Worm (Caenorhabditis elegans): Measurements from ENCODE around the gene B0353.1.

B0353.1 gene

DNA sequence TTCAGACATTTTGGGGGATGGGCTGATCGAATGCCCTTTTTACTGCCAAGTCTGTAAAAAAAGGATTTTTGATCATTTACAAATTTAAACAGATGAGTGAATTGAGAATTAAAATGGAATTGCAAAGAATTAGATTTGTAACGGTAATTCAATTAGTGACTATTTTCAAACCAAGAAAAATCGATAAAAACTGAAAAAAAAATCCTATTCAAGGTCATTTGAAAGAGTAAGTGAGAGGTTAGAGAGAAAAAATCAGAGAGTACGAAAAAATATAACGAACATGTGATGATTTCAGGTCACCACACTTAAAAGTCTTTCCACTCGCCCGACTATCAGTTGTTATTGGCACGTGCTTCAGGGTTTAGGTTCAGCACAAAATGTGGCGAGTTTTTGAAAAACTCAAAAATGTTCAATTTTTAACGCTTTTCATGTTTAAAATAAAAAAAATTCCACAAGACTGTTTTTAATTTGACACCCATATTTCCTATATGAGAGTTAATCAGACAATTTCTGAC is 64.5 kb downstream of the B0353.1 start, which contains the start of gene T19C3.4 (continued):
- TF ChIP-seq cebp-1 (GFP tag; IDR thresholded peaks at IDR 0.05) (no peak), cebp-1 (tag; optimal IDR thresholded peaks at IDR 0.05) (peak; percentile 47)

DNA sequence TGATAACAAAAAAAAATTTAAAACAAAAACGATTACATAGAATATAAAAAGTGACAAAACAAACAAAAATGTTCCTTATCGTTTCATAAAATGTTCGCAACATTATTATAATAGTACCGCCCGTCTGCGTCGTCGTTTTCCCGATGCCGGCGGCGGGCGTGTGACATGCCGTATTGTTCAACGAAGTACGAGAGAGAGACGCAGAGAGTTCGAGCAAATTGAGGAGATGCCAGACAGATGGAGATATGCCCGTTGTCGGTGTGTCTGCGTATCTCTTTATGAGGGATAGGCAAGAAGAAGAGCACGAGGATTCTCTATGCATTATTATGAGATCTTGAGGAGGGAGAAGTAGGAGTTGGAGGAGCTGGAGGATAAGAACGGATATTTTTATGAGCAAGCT is 68.0 kb downstream of the B0353.1 start:
- no peak for TF ChIP-seq Y56A3A.18 (GFP tag; IDR thresholded peaks at IDR 0.05)
- TF ChIP-seq madf-6 (GFP tag; IDR thresholded peaks at IDR 0.05), result no peak
- no peak for TF ChIP-seq dpff-1 (tag; optimal IDR thresholded peaks at IDR 0.05)
- TF ChIP-seq cebp-2 (GFP tag; IDR thresholded peaks at IDR 0.05), result no peak
- no peak for TF ChIP-seq him-1 (tag; optimal IDR thresholded peaks at IDR 0.05)
- no peak for TF ChIP-seq tbx-9 (tag; optimal IDR thresholded peaks at IDR 0.05; ENCODE audit: borderline replicate concordance)
- no peak for TF ChIP-seq lsl-1 (GFP tag; optimal IDR thresholded peaks at IDR 0.05)
- peak; percentile 42 for TF ChIP-seq gei-17 (GFP tag; optimal IDR thresholded peaks at IDR 0.05)
- no peak for TF ChIP-seq ceh-58 (GFP tag; IDR thresholded peaks at IDR 0.05)
- no peak for TF ChIP-seq D2030.7 (GFP tag; IDR thresholded peaks at IDR 0.05)
- TF ChIP-seq rpc-1 (optimal IDR thresholded peaks at IDR 0.05), result no peak
- TF ChIP-seq rpc-1 (tag; optimal IDR thresholded peaks at IDR 0.05), result no peak
- TF ChIP-seq nhr-179 (tag; optimal IDR thresholded peaks at IDR 0.05), result no peak
- peak; percentile 80 for TF ChIP-seq B0336.3 (GFP tag; IDR thresholded peaks at IDR 0.05)
- no peak for TF ChIP-seq egl-18 (GFP tag; IDR thresholded peaks at IDR 0.05)
- peak; percentile 84 for TF ChIP-seq lin-40 (tag; optimal IDR thresholded peaks at IDR 0.05)
- no peak for TF ChIP-seq lsy-27 (tag; optimal IDR thresholded peaks at IDR 0.05; ENCODE audit: borderline replicate concordance, insufficient read depth)
- peak; percentile 20 for TF ChIP-seq F22D6.2 (tag; optimal IDR thresholded peaks at IDR 0.05)
- no peak for TF ChIP-seq snpc-3.4 (tag; optimal IDR thresholded peaks at IDR 0.05)
- TF ChIP-seq madf-3 (GFP tag; IDR thresholded peaks at IDR 0.05), result no peak
- peak; percentile 83 for TF ChIP-seq hmg-1.2 (GFP tag; IDR thresholded peaks at IDR 0.05)
- TF ChIP-seq dox-1 (GFP tag; IDR thresholded peaks at IDR 0.05), result peak; percentile 86
- TF ChIP-seq sptf-2 (GFP tag; optimal IDR thresholded peaks at IDR 0.05), result no peak
- TF ChIP-seq tbp1 (GFP tag; optimal IDR thresholded peaks at IDR 0.05), result peak; percentile 69
- no peak for TF ChIP-seq mxl-1 (tag; optimal IDR thresholded peaks at IDR 0.05)
- no peak for TF ChIP-seq ztf-26 (tag; optimal IDR thresholded peaks at IDR 0.05)
- TF ChIP-seq fkh-3 (tag; optimal IDR thresholded peaks at IDR 0.05), result no peak
- no peak for TF ChIP-seq F49E8.2 (tag; optimal IDR thresholded peaks at IDR 0.05; ENCODE audit: insufficient read depth)
- peak; percentile 25 for TF ChIP-seq repo-1 (tag; optimal IDR thresholded peaks at IDR 0.05)
- no peak for TF ChIP-seq B0035.1 (tag; optimal IDR thresholded peaks at IDR 0.05)
- TF ChIP-seq zfh-2 (GFP tag; conservative IDR thresholded peaks at IDR 0.05), result peak; percentile 97
- no peak for TF ChIP-seq efl-1 (GFP tag; optimal IDR thresholded peaks at IDR 0.05)
- no peak for TF ChIP-seq egrh-3 (GFP tag; IDR thresholded peaks at IDR 0.05)
- TF ChIP-seq ZK185.1 (tag; optimal IDR thresholded peaks at IDR 0.05; ENCODE audit: poor library complexity, severe bottlenecking), result no peak
- TF ChIP-seq hlh-12 (tag; optimal IDR thresholded peaks at IDR 0.05), result no peak
- TF ChIP-seq ceh-91 (GFP tag; IDR thresholded peaks at IDR 0.05), result no peak
- TF ChIP-seq F23B12.7 (tag; optimal IDR thresholded peaks at IDR 0.05; ENCODE audit: insufficient read depth), result peak; percentile 9
- peak; percentile 56 for TF ChIP-seq nhr-90 (tag; optimal IDR thresholded peaks at IDR 0.05)
- no peak for TF ChIP-seq unc-130 (GFP tag; optimal IDR thresholded peaks at IDR 0.05)
- TF ChIP-seq K11D2.4 (GFP tag; IDR thresholded peaks at IDR 0.05), result peak; percentile 77; the same call in 1 of the 2 replicates
- no peak for TF ChIP-seq hlh-26 (GFP tag; conservative IDR thresholded peaks at IDR 0.05)
- peak; percentile 57 for TF ChIP-seq unc-62 (GFP tag; optimal IDR thresholded peaks at IDR 0.05)
- TF ChIP-seq mes-4 (tag; optimal IDR thresholded peaks at IDR 0.05), result no peak
- TF ChIP-seq aptf-3 (GFP tag; IDR thresholded peaks at IDR 0.05), result no peak
- TF ChIP-seq akir-1 (GFP tag; optimal IDR thresholded peaks at IDR 0.05), result no peak
- peak; percentile 70 to 76 for TF ChIP-seq let-607 (tag; optimal IDR thresholded peaks at IDR 0.05)

Data from whole organism, young adult.